Fruit fly (Drosophila melanogaster) whole organism, larva: ENCODE data around the gene janB.

Experiments used
- noc ChIP-seq: fragments of 200-800 bp; sonication (Bioruptor generic); optimal IDR thresholded peaks from 3 replicates; lab custom pipeline; 2019; ENCODE audit warnings: missing biosample characterization, mild to moderate bottlenecking, missing genetic modification characterization, moderate library complexity

janB gene

DNA sequence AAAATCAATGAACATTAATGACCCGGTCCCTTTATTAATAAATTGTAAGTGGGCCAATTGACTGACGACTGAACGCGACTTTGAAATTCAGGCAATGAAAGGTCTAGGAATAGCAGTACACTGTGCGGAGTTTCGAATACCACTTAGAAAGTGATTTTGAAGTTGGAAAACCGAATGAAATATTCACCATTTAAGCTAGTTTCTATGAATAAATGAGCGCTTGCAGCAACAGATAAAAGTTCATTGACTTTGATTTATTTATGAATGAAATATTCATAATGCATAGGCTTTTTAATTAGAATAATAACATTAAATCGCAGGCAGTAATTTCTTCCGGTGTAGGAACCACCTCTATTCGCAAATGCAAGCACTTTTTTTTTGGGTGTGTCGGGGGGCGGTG lies 17.5 kb downstream of the janB start:
- no peak for TF ChIP-seq noc

- TF ChIP-seq noc: peak; percentile 42
Observed at dm6 chr3R:30014977-30015514, 23.5 kb downstream of the janB start, which contains the start of gene CG7920. Gene CG7920, minus strand, starts transcription at chr3R:30015284.

dm6 chr3R:30014480-30014879 lies 24.0 kb downstream of the janB start:
- TF ChIP-seq noc: no peak

DNA sequence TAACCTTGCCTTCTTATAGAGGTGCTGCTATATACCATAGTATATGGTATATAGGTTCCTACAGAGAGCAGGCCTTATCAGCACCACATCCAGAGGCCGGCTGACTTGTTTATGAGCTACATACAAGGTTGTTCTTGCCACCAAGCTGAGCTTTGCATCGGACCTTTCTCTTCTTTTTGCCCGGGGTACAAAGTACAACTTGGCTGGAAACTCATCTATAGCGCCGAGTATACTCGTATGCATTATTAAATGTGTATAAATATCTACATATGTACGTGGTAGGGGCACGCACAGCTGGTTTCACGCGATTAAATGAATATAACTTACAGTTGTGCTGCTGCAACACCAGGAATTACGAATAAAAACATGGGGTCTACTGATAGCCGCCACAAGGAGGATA lies 24.6 kb downstream of the janB start:
- no peak for TF ChIP-seq noc

DNA sequence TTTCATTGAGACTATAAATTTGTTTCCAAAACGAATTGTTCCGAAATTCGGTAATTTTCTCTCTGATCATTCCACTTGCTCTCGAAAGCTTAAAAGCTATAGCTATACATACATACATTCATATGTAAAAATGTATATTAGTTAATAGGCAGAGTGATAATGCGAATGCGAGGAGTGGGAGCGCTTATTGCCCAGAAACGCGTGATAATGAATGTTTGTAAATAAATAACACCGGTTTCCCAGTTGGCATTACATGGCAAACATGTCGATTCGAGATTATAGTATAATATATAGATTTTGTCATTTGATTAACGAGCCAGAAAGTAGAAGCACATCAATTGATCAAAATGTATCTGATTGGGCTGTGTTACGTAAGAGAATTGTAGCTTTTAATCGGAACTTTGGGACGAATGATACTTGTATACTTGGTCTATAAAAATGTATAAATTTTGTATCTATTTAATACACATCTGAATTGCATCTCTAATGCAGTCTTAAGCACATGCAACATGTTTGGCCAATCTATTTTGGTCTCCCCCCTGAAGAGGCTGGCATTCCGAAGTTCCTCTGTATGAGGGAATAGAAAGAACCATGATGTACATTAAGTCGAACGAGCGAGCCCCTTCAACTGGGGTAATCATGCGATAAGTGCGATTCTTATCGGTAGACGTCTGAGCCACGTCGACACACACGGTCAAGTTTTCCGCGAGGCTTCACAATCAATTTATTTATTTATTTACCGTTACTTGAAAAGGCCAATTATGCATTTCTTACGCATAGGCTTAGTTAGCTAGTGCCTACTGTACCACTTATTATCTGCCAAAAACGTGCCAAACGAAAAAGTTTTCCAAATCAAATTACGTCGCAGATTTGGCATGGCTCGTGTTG lies 25.7 kb downstream of the janB start:
- TF ChIP-seq noc: peak; percentile 71

- TF ChIP-seq noc: no peak
Observed at dm6 chr3R:30009173-30009572, 29.4 kb downstream of the janB start, which contains the start of gene CG7912. Gene CG7912, minus strand, starts transcription at chr3R:30009189.

- no peak for TF ChIP-seq noc
Observed at dm6 chr3R:30005332-30005979, 33.1 kb downstream of the janB start.

dm6 chr3R:30004648-30005047 lies 33.9 kb downstream of the janB start, which contains the start of the genes Nlp and Nph:
Gene Nlp, plus strand, starts transcription at chr3R:30004785.
Gene Nph, minus strand, starts transcription at chr3R:30004861.
- peak; percentile 34 for TF ChIP-seq noc

DNA sequence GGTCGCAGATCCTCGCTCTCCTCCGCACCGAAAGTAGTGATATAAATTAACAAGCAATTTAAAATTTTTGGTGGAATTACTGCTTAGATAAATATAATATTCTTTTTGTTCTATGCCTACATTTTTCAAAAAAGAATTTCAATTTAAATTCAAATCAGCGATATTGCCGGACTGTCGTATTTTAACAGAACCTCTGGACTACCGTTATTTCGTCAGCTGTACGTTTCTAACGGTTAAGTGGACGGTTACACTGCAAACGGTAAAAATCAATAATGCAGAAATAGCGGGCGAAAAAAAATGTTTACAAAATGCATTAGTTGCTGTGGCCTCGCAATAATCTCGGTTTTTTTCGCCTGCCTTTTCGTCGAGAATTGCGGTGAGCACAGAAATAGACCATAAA lies 38.2 kb downstream of the janB start, which contains the start of gene Tace:
Tace (plus strand) TSS at position 245 of the 400 bp plus-strand sequence.
- no peak for TF ChIP-seq noc

dm6 chr3R:29999495-29999894 lies 39.0 kb downstream of the janB start, which contains the start of gene CG34298:
Gene CG34298, plus strand, starts transcription at chr3R:29999795.
- no peak for TF ChIP-seq noc

DNA sequence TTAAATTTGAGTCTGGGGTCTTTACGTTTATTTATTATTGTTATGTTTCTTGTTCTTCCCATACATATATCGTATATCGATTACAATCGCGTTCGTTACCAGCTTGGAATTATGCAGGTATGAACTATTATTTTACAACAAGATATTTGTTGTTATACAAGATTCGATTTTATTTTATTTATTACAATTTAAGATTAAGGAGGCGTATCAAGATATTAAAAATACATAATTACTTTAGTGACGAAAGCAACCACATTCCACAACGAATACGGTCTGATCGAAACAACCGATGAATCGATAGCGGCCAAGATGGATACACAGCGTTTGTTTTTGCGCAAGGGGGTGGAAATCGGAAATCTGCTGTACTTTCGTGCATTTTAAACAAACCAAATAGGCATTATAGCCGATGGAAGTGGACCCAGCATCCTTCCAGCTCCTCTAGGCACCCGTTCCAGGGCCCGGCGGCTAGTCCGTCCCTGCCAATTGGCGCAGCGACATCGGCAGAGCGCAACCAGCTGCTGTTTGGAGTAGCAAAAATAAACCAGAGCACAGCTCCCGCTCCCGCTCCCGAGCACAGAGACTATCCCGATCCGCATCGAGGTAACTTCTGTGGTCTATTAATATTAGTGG lies 40.8 kb downstream of the janB start, which contains the start of the genes CG15525 and CG11504:
CG15525 (minus strand) TSS at position 70 of the 630 bp plus-strand sequence.
CG11504 (plus strand) TSS at position 294 of the 630 bp plus-strand sequence.
- no peak for TF ChIP-seq noc

dm6 chr3R:29995035-29995434 lies 43.5 kb downstream of the janB start, which contains the start of the genes CG7903 and Sas-6:
Gene CG7903, minus strand, starts transcription at chr3R:29995231.
Gene Sas-6, plus strand, starts transcription at chr3R:29995357.
- no peak for TF ChIP-seq noc

DNA sequence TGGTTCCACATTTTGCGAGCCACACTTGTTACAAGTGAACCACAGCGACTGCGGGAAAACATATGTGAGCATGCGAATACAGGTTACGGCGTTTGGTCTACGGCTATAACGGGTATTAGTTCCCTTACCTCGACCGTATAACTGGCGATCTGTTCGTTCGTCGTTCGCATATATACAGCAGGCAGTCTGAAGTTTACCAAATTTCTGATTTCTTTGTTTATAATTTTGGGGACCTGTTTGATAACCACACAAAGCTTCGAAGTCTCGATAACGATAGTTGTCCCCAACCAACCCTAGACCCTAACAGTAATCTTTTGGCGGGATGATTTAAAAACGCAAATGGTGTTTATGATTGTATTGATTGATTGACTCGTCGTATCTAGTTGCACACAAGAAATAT lies 45.4 kb downstream of the janB start, which contains the start of gene Acph-1:
Acph-1 (minus strand) TSS at position 278 of the 400 bp plus-strand sequence.
- no peak for TF ChIP-seq noc

dm6 chr3R:29990681-29991080 lies 47.8 kb downstream of the janB start:
- TF ChIP-seq noc: no peak
